Worm (Caenorhabditis elegans): ENCODE results near the gene daf-5.

DNA sequence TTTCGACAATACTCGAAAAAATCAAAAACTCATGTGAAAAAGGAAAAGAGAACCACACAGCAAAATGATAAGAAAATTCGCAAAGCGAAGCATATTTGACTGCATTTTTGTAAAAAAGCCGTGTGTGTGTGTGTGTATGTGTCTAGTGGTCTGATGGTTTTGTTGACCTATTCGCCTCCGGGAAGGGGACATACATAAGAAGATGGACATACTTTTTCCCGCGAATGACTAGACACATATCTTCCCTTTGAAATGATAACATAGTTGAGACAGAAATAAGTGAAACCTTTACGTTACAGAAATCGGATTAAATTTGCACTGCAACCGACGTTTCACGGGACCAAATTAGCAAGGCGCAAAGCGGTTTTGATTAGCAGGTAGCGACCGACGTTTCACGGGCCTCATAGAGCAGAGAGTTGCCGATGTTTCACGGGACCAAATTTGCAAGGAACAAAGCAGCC lies 600 bp downstream of the daf-5 start:
- TF ChIP-seq flt-1 (GFP tag; IDR thresholded peaks at IDR 0.05), result no peak
- no peak for TF ChIP-seq tra-4 (tag; optimal IDR thresholded peaks at IDR 0.05)
- TF ChIP-seq pes-1 (GFP tag; IDR thresholded peaks at IDR 0.05), result no peak
- no peak for TF ChIP-seq F13C5.2 (tag; optimal IDR thresholded peaks at IDR 0.05)
- no peak for TF ChIP-seq ama-1 (optimal IDR thresholded peaks at IDR 0.05)
- TF ChIP-seq B0310.2 (tag; optimal IDR thresholded peaks at IDR 0.05), result no peak
- no peak for TF ChIP-seq ets-7 (tag; optimal IDR thresholded peaks at IDR 0.05)

All from whole organism, early embryonic.